Comparison of ENCODE assay signal across 1 fruit fly cellular context in the genomic region with DNA sequence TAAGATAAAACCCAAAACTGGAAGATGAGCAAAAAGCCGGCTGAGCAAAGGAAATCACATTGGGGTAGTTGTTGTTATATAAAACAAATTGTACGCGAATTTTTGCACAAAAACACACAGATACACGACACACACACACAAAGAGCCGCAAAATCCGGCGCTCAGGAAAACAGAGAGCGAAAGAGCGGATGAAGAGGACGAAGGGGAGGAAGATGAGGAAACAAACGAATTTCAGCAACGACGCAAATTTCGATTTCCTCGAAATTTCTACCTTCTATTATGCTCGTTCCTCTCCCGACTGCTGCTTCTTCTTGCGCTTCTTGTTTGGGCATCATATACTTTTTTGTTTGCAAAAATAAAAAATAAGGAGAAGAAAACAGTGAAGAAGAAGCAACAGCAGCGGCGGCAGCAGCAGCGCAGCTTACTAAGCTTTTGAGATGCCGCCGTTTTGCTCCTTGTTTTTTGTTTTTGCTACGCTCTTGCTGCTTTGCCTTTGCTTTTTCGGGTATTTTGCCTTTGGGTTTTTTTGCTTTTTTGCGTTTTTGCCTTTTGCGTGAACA.
TF ChIP-seq lines count a peak whose summit lies in the region.

No protein-coding gene starts in this region.

TF ChIP-seq in whole organism, embryonic, 481 proteins besides CTCF, POLR2A, EP300 and RAD21 (continued from another document):
- no peak for TF ChIP-seq CG18599 (GFP tag; optimal IDR thresholded peaks at IDR 0.05; lab: Kevin White, UChicago)
- peak; percentile 26 for TF ChIP-seq CG17385 (GFP tag; optimal IDR thresholded peaks at IDR 0.05; lab: Kevin White, UChicago)
- peak; percentile 38; the same call in 1 of the 2 replicates for TF ChIP-seq crol (GFP tag; IDR thresholded peaks at IDR 0.05; lab: Robert Waterston, UW)
- TF ChIP-seq CG10431 (GFP tag; optimal IDR thresholded peaks at IDR 0.05; lab: Kevin White, UChicago), result no peak
- peak; percentile 94 for TF ChIP-seq CG31224 (GFP tag; IDR thresholded peaks at IDR 0.05; lab: Robert Waterston, UW)
- peak; percentile 90 for TF ChIP-seq Ets65A (GFP tag; lab: Kevin White, UChicago)
